Fruit fly (Drosophila melanogaster) whole organism, embryonic: ENCODE results near the gene Desat1.

ENCODE experiments used
- Adf1 ChIP-seq: fragments of 200-800 bp; sonication (Bioruptor generic); IDR thresholded peaks from 2 replicates; pipeline ENCODE4 v1.3.6; 2022; ENCODE audit warnings: missing biosample characterization, missing genetic modification characterization
- Asciz ChIP-seq: fragments of 200-800 bp; sonication (Bioruptor generic); optimal IDR thresholded peaks from 2 replicates; lab custom pipeline; 2017; ENCODE audit warnings: missing biosample characterization, mild to moderate bottlenecking, missing genetic modification characterization, missing genetic modification reagents
- C15 ChIP-seq: fragments of 200-800 bp; sonication (Bioruptor generic); IDR thresholded peaks from 3 replicates; pipeline ENCODE4 v1.3.6; 2022; ENCODE audit warnings: missing biosample characterization, missing genetic modification characterization
- CG10959 ChIP-seq: fragments of 200-800 bp; sonication (Bioruptor generic); IDR thresholded peaks from 2 replicates; pipeline ENCODE4 v1.3.6; 2022; ENCODE audit warnings: missing biosample characterization, missing genetic modification characterization
- CG11093 ChIP-seq: fragments of 200-800 bp; sonication (Bioruptor generic); IDR thresholded peaks from 3 replicates; pipeline ENCODE4 v1.3.6; 2022; ENCODE audit warnings: missing biosample characterization, missing genetic modification characterization
- CG12391 ChIP-seq: fragments of 200-800 bp; sonication (Bioruptor generic); optimal IDR thresholded peaks from 3 replicates; lab custom pipeline; 2018; ENCODE audit warnings: missing biosample characterization, mild to moderate bottlenecking, missing genetic modification characterization, moderate library complexity
- CG12769 ChIP-seq: fragments of 200-800 bp; sonication (Bioruptor generic); optimal IDR thresholded peaks from 2 replicates; lab custom pipeline; 2019; ENCODE audit warnings: missing biosample characterization, mild to moderate bottlenecking, missing genetic modification characterization, moderate library complexity
- CG14441 ChIP-seq: fragments of 200-800 bp; sonication (Bioruptor generic); IDR thresholded peaks from 2 replicates; pipeline ENCODE4 v1.3.6; 2022; ENCODE audit warnings: missing biosample characterization, missing genetic modification characterization
- CG15011 ChIP-seq: fragments of 200-800 bp; sonication (Bioruptor generic); optimal IDR thresholded peaks from 3 replicates; lab custom pipeline; 2018; ENCODE audit warnings: missing biosample characterization, mild to moderate bottlenecking, missing genetic modification characterization
- CG15601 ChIP-seq: fragments of 200-800 bp; sonication (Bioruptor generic); optimal IDR thresholded peaks from 3 replicates; lab custom pipeline; 2019; ENCODE audit warnings: missing biosample characterization, mild to moderate bottlenecking, missing genetic modification characterization, moderate library complexity
- CG1647 ChIP-seq: fragments of 200-800 bp; sonication (Bioruptor generic); optimal IDR thresholded peaks from 3 replicates; lab custom pipeline; 2016; ENCODE audit warnings: missing biosample characterization, missing genetic modification characterization
- CG16779 ChIP-seq: fragments of 200-800 bp; sonication (Bioruptor generic); IDR thresholded peaks from 2 replicates; pipeline ENCODE4 v1.3.6; 2022; ENCODE audit warnings: missing biosample characterization, missing genetic modification characterization
- CG16815 ChIP-seq: fragments of 200-800 bp; sonication (Bioruptor generic); optimal IDR thresholded peaks from 3 replicates; lab custom pipeline; 2017; ENCODE audit warnings: missing biosample characterization, mild to moderate bottlenecking, missing genetic modification characterization
- CG18262 ChIP-seq: fragments of 200-800 bp; optimal IDR thresholded peaks from 3 replicates; lab custom pipeline; 2019; ENCODE audit warnings: missing biosample characterization, mild to moderate bottlenecking, missing genetic modification characterization, moderate library complexity
- CG18599 ChIP-seq: fragments of 200-800 bp; sonication (Bioruptor generic); optimal IDR thresholded peaks from 3 replicates; lab custom pipeline; 2017; ENCODE audit warnings: missing biosample characterization, missing genetic modification characterization, mild to moderate bottlenecking, moderate library complexity, missing genetic modification reagents
- CG2678 ChIP-seq: fragments of 200-800 bp; sonication (Bioruptor generic); optimal IDR thresholded peaks from 3 replicates; lab custom pipeline; 2019; ENCODE audit warnings: missing biosample characterization, mild to moderate bottlenecking, missing genetic modification characterization, moderate library complexity
- CG2875 ChIP-seq: fragments of 200-800 bp; sonication (Bioruptor generic); optimal IDR thresholded peaks from 2 replicates; lab custom pipeline; 2017; ENCODE audit warnings: missing biosample characterization, mild to moderate bottlenecking, missing genetic modification characterization, missing genetic modification reagents
- CG3065 ChIP-seq: fragments of 200-800 bp; sonication (Bioruptor generic); optimal IDR thresholded peaks from 2 replicates; lab custom pipeline; 2016; ENCODE audit warnings: missing biosample characterization, missing genetic modification characterization
- CG3407 ChIP-seq: fragments of 200-800 bp; sonication (Bioruptor generic); optimal IDR thresholded peaks from 2 replicates; lab custom pipeline; 2018; ENCODE audit warnings: missing biosample characterization, mild to moderate bottlenecking, missing genetic modification characterization
- CG34376 ChIP-seq: fragments of 200-800 bp; sonication (Bioruptor generic); optimal IDR thresholded peaks from 2 replicates; lab custom pipeline; 2018; ENCODE audit warnings: missing biosample characterization, mild to moderate bottlenecking, missing genetic modification characterization
- CG6689 ChIP-seq: fragments of 200-800 bp; sonication (Bioruptor generic); IDR thresholded peaks from 2 replicates; pipeline ENCODE4 v1.3.6; 2022; ENCODE audit warnings: missing biosample characterization, missing genetic modification characterization
- CG7786 ChIP-seq: fragments of 200-800 bp; sonication (Bioruptor generic); optimal IDR thresholded peaks from 2 replicates; lab custom pipeline; 2016; ENCODE audit warnings: missing biosample characterization, missing genetic modification characterization
- CG9817 ChIP-seq: fragments of 200-800 bp; sonication (Bioruptor generic); optimal IDR thresholded peaks from 2 replicates; lab custom pipeline; 2018; ENCODE audit warnings: missing biosample characterization, mild to moderate bottlenecking, missing genetic modification characterization, moderate library complexity
- CG9876 ChIP-seq: fragments of 200-800 bp; sonication (Bioruptor generic); optimal IDR thresholded peaks from 2 replicates; lab custom pipeline; 2016; ENCODE audit warnings: missing biosample characterization, missing genetic modification characterization
- CTCF ChIP-seq: fragments of 200-800 bp; sonication (Bioruptor generic); optimal IDR thresholded peaks from 2 replicates; lab custom pipeline; 2017; ENCODE audit warnings: missing biosample characterization, mild to moderate bottlenecking, missing genetic modification characterization, moderate library complexity
- Dad ChIP-seq: fragments of 200-800 bp; sonication (Bioruptor generic); optimal IDR thresholded peaks from 3 replicates; lab custom pipeline; 2016; ENCODE audit warnings: missing biosample characterization, missing genetic modification characterization
- Dfd ChIP-seq, 2 experiments: fragments of >200 bp; optimal IDR thresholded peaks; 2 replicates each; lab custom pipeline; 2017; ENCODE audit warnings: missing biosample characterization in 2 of 2, missing genetic modification characterization in 2 of 2
- Dp ChIP-seq: fragments of 200-800 bp; sonication (Bioruptor generic); optimal IDR thresholded peaks from 2 replicates; lab custom pipeline; 2018; ENCODE audit warnings: missing biosample characterization, mild to moderate bottlenecking, missing genetic modification characterization, moderate library complexity
- E2f1 ChIP-seq: fragments of 200-800 bp; sonication (Bioruptor generic); IDR thresholded peaks from 2 replicates; pipeline ENCODE4 v1.3.6; 2022; ENCODE audit warnings: missing biosample characterization, missing genetic modification characterization
- Hr78 ChIP-seq, 2 experiments: fragments of 200-800 bp in 1 of 2; fragments of >200 bp in 1 of 2; sonication (Bioruptor generic) in 1 of 2; optimal IDR thresholded peaks; 2 replicates each; lab custom pipeline; 2017 to 2019; ENCODE audit warnings: missing biosample characterization in 2 of 2, missing genetic modification characterization in 2 of 2, mild to moderate bottlenecking in 1 of 2, moderate library complexity in 1 of 2
- Hsf ChIP-seq: fragments of 200-800 bp; sonication (Bioruptor generic); optimal IDR thresholded peaks from 3 replicates; lab custom pipeline; 2016; ENCODE audit warnings: missing biosample characterization, missing genetic modification characterization
- Lim3 ChIP-seq: fragments of 200-800 bp; sonication (Bioruptor generic); IDR thresholded peaks from 2 replicates; pipeline ENCODE4 v1.3.6; 2022; ENCODE audit warnings: missing biosample characterization, missing genetic modification characterization
- MBD-R2 ChIP-seq: fragments of 200-800 bp; sonication (Bioruptor generic); IDR thresholded peaks from 2 replicates; pipeline ENCODE4 v1.3.6; 2022; ENCODE audit warnings: missing biosample characterization, missing genetic modification characterization
- MESR4 ChIP-seq: fragments of 200-800 bp; sonication (Bioruptor generic); optimal IDR thresholded peaks from 2 replicates; lab custom pipeline; 2018; ENCODE audit warnings: missing biosample characterization, mild to moderate bottlenecking, missing genetic modification characterization, moderate library complexity
- PHDP ChIP-seq: fragments of 200-800 bp; sonication (Bioruptor generic); optimal IDR thresholded peaks from 3 replicates; lab custom pipeline; 2018; ENCODE audit warnings: missing biosample characterization, mild to moderate bottlenecking, missing genetic modification characterization, moderate library complexity
- Six4 ChIP-seq: fragments of 200-800 bp; sonication (Bioruptor generic); optimal IDR thresholded peaks from 2 replicates; lab custom pipeline; 2016; ENCODE audit warnings: missing biosample characterization, missing genetic modification characterization
- ac ChIP-seq: fragments of 200-800 bp; sonication (Bioruptor generic); optimal IDR thresholded peaks from 3 replicates; lab custom pipeline; 2017; ENCODE audit warnings: missing biosample characterization, mild to moderate bottlenecking, missing genetic modification characterization
- az2 ChIP-seq: fragments of 200-800 bp; sonication (Bioruptor generic); optimal IDR thresholded peaks from 3 replicates; lab custom pipeline; 2016; ENCODE audit warnings: missing biosample characterization, missing genetic modification characterization
- bbx ChIP-seq: fragments of 200-800 bp; sonication (Bioruptor generic); IDR thresholded peaks from 2 replicates; pipeline ENCODE4 v1.3.6; 2022; ENCODE audit warnings: missing biosample characterization, missing genetic modification characterization; ENCODE audit not compliant: partially characterized antibody
- chinmo ChIP-seq: fragments of 200-800 bp; sonication (Bioruptor generic); IDR thresholded peaks from 4 replicates; pipeline ENCODE4 v1.3.6; 2022; ENCODE audit warnings: missing biosample characterization, missing genetic modification characterization; ENCODE audit not compliant: partially characterized antibody
- grau ChIP-seq: fragments of 200-800 bp; optimal IDR thresholded peaks from 3 replicates; lab custom pipeline; 2019; ENCODE audit warnings: missing biosample characterization, mild to moderate bottlenecking, missing genetic modification characterization, moderate library complexity
- hb ChIP-seq: fragments of 200-800 bp; sonication (Bioruptor generic); IDR thresholded peaks from 3 replicates; pipeline ENCODE4 v1.3.6; 2022; ENCODE audit warnings: missing biosample characterization, missing genetic modification characterization; ENCODE audit not compliant: partially characterized antibody
- ind ChIP-seq: fragments of 200-800 bp; sonication (Bioruptor generic); optimal IDR thresholded peaks from 3 replicates; lab custom pipeline; 2016; ENCODE audit warnings: missing biosample characterization, missing genetic modification characterization
- kah ChIP-seq: fragments of 200-800 bp; sonication (Bioruptor generic); optimal IDR thresholded peaks from 2 replicates; lab custom pipeline; 2018; ENCODE audit warnings: missing biosample characterization, mild to moderate bottlenecking, missing genetic modification characterization
- lilli ChIP-seq: fragments of 200-800 bp; sonication (Bioruptor generic); optimal IDR thresholded peaks from 3 replicates; lab custom pipeline; 2016; ENCODE audit warnings: missing biosample characterization, missing genetic modification characterization
- nmo ChIP-seq: fragments of 200-800 bp; sonication (Bioruptor generic); optimal IDR thresholded peaks from 2 replicates; lab custom pipeline; 2018; ENCODE audit warnings: missing biosample characterization, mild to moderate bottlenecking, missing genetic modification characterization, moderate library complexity
- p53 ChIP-seq: fragments of 200-800 bp; sonication (Bioruptor generic); optimal IDR thresholded peaks from 2 replicates; lab custom pipeline; 2016; ENCODE audit warnings: missing biosample characterization, missing genetic modification characterization
- pfk ChIP-seq: fragments of 200-800 bp; sonication (Bioruptor generic); optimal IDR thresholded peaks from 2 replicates; lab custom pipeline; 2018; ENCODE audit warnings: missing biosample characterization, mild to moderate bottlenecking, missing genetic modification characterization, moderate library complexity
- slp2 ChIP-seq: fragments of 200-800 bp; sonication (Bioruptor generic); optimal IDR thresholded peaks from 2 replicates; lab custom pipeline; 2016; ENCODE audit warnings: missing biosample characterization, missing genetic modification characterization
- sr ChIP-seq: fragments of 200-800 bp; sonication (Bioruptor generic); IDR thresholded peaks from 3 replicates; pipeline ENCODE4 v1.3.6; 2022; ENCODE audit warnings: missing biosample characterization, missing genetic modification characterization
- usp ChIP-seq: fragments of >200 bp; optimal IDR thresholded peaks from 2 replicates; lab custom pipeline; 2017; ENCODE audit warnings: missing biosample characterization, missing genetic modification characterization

Desat1 gene

DNA sequence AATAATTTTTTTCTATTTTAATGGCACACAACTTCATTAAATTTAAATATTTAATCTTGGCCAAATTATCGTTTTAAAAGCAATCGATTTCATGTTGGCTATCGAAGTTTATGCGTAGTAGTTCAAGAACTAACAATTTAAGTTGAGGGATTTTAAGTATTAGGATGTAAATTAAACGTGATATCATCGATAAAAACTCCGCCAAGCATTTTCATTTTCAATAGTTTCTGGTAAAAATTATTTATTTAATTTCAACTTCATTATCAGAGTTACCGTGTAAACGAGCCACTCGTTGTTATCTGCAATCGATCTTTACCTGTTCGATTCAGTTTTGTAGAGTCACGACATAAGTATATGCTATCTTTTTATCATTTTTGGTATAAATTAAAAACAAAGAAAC lies 36.5 kb upstream of the Desat1 start (continued):
- TF ChIP-seq CG2678 (tag; lab: Kevin White, UChicago), result peak; percentile 99
- peak; percentile 97 for TF ChIP-seq CG9817 (tag; lab: Kevin White, UChicago)
- TF ChIP-seq CG9876 (GFP tag; lab: Kevin White, UChicago), result peak; percentile 84
- TF ChIP-seq ind (GFP tag; lab: Kevin White, UChicago), result peak; percentile 98
- TF ChIP-seq CG15601 (tag; lab: Kevin White, UChicago), result peak; percentile 98
- TF ChIP-seq CG16815, result peak; percentile 84
- peak; percentile 97 for TF ChIP-seq CG6689
- TF ChIP-seq az2 (GFP tag; lab: Kevin White, UChicago), result peak; percentile 97
- no peak for TF ChIP-seq usp
- TF ChIP-seq CG10959 (GFP tag; lab: Robert Waterston, UW), result peak; percentile 96
- TF ChIP-seq CG18599 (GFP tag; lab: Kevin White, UChicago), result peak; percentile 99
- TF ChIP-seq p53 (GFP tag; lab: Kevin White, UChicago), result peak; percentile 80
- TF ChIP-seq Hr78 (GFP tag; optimal IDR thresholded peaks at IDR 0.05; lab: Kevin White, UChicago), result peak in 1 of 2 experiments; percentile 89
- peak; percentile 92 for TF ChIP-seq CG16779
- TF ChIP-seq Dp, result peak; percentile 47
- TF ChIP-seq Adf1 (GFP tag; lab: Robert Waterston, UW), result peak; percentile 77
- peak; percentile 99 for TF ChIP-seq PHDP
- TF ChIP-seq CG15011 (GFP tag; lab: Kevin White, UChicago), result peak; percentile 94
- TF ChIP-seq Dad (GFP tag; lab: Kevin White, UChicago), result peak; percentile 94
- TF ChIP-seq ac (GFP tag; lab: Kevin White, UChicago), result peak; percentile 95
- peak; percentile 99 for TF ChIP-seq nmo (GFP tag; lab: Kevin White, UChicago)
- peak; percentile 94 for TF ChIP-seq CG2875
- TF ChIP-seq bbx (GFP tag; lab: Robert Waterston, UW), result no peak
- no peak for TF ChIP-seq Dfd (GFP tag; optimal IDR thresholded peaks at IDR 0.05; lab: Kevin White, UChicago)
- peak; percentile 97 for TF ChIP-seq kah (GFP tag; lab: Kevin White, UChicago)
- TF ChIP-seq Asciz (GFP tag; lab: Kevin White, UChicago), result peak; percentile 98
- TF ChIP-seq CG14441, result peak; percentile 95
- no peak for TF ChIP-seq chinmo (GFP tag; lab: Robert Waterston, UW)
- peak; percentile 96 for TF ChIP-seq lilli (GFP tag; lab: Kevin White, UChicago)
- TF ChIP-seq MBD-R2, result peak; percentile 94
- TF ChIP-seq CG18262 (tag; lab: Kevin White, UChicago), result peak; percentile 99
- TF ChIP-seq E2f1 (GFP tag; lab: Robert Waterston, UW), result peak; percentile 95
- TF ChIP-seq Hsf (GFP tag; lab: Kevin White, UChicago), result peak; percentile 97
- TF ChIP-seq pfk, result peak; percentile 76
- TF ChIP-seq slp2 (GFP tag; lab: Kevin White, UChicago), result peak; percentile 93
- peak; percentile 83 for TF ChIP-seq sr (GFP tag; lab: Robert Waterston, UW)
- TF ChIP-seq CG3065, result peak; percentile 89
- TF ChIP-seq CG12769, result peak; percentile 98
- TF ChIP-seq CG12391, result peak; percentile 99
- TF ChIP-seq CG3407, result peak; percentile 95
- peak; percentile 87 for TF ChIP-seq C15
- peak; percentile 99 for TF ChIP-seq Six4 (GFP tag; lab: Kevin White, UChicago)
- TF ChIP-seq CG34376 (GFP tag; lab: Kevin White, UChicago), result peak; percentile 100
- TF ChIP-seq CTCF, result peak; percentile 70
- peak; percentile 98 for TF ChIP-seq grau (tag; lab: Kevin White, UChicago)
- TF ChIP-seq CG1647 (GFP tag; lab: Kevin White, UChicago), result peak; percentile 98
- peak; percentile 84 for TF ChIP-seq CG11093 (GFP tag; lab: Robert Waterston, UW)
- TF ChIP-seq MESR4, result peak; percentile 73
- TF ChIP-seq CG7786 (GFP tag; lab: Kevin White, UChicago), result peak; percentile 89
- TF ChIP-seq Lim3, result peak; percentile 88
- TF ChIP-seq hb (GFP tag; lab: Robert Waterston, UW), result no peak
